Fruit fly (Drosophila melanogaster) whole organism, embryonic: ENCODE results near the gene CG8051.

Experiments
- Atf6 ChIP-seq: fragments of 200-800 bp; sonication (Bioruptor generic); IDR thresholded peaks from 2 replicates; pipeline ENCODE4 v1.3.6; 2022; ENCODE audit warnings: missing biosample characterization, missing genetic modification characterization
- Awh ChIP-seq: fragments of 200-800 bp; sonication (Bioruptor generic); IDR thresholded peaks from 2 replicates; pipeline ENCODE4, ENCODE4 v1.3.6; 2022; ENCODE audit warnings: missing biosample characterization, missing genetic modification characterization
- CG10209 ChIP-seq: fragments of 200-800 bp; sonication (Bioruptor generic); optimal IDR thresholded peaks from 3 replicates; lab custom pipeline; 2017; ENCODE audit warnings: missing biosample characterization, mild to moderate bottlenecking, missing genetic modification characterization, missing genetic modification reagents
- CG10366 ChIP-seq: fragments of 200-800 bp; sonication (Bioruptor generic); IDR thresholded peaks from 2 replicates; pipeline ENCODE4 v1.3.6; 2022; ENCODE audit warnings: missing biosample characterization, missing genetic modification characterization
- CG10431 ChIP-seq: fragments of 200-800 bp; sonication (Bioruptor generic); optimal IDR thresholded peaks from 3 replicates; lab custom pipeline; 2018; ENCODE audit warnings: missing biosample characterization, mild to moderate bottlenecking, missing genetic modification characterization
- CG10462 ChIP-seq: fragments of 200-800 bp; sonication (Bioruptor generic); optimal IDR thresholded peaks from 2 replicates; lab custom pipeline; 2016; ENCODE audit warnings: missing biosample characterization, missing genetic modification characterization
- CG10654 ChIP-seq: fragments of 200-800 bp; sonication (Bioruptor generic); optimal IDR thresholded peaks from 2 replicates; lab custom pipeline; 2016; ENCODE audit warnings: missing biosample characterization, missing genetic modification characterization
- CG11093 ChIP-seq: fragments of 200-800 bp; sonication (Bioruptor generic); IDR thresholded peaks from 3 replicates; pipeline ENCODE4 v1.3.6; 2022; ENCODE audit warnings: missing biosample characterization, missing genetic modification characterization
- CG11398 ChIP-seq: fragments of 200-800 bp; sonication (Bioruptor generic); optimal IDR thresholded peaks from 2 replicates; lab custom pipeline; 2016; ENCODE audit warnings: missing biosample characterization, missing genetic modification characterization
- CG12299 ChIP-seq: fragments of 200-800 bp; sonication (Bioruptor generic); optimal IDR thresholded peaks from 2 replicates; lab custom pipeline; 2018; ENCODE audit warnings: missing biosample characterization, mild to moderate bottlenecking, missing genetic modification characterization
- CG12769 ChIP-seq: fragments of 200-800 bp; sonication (Bioruptor generic); optimal IDR thresholded peaks from 2 replicates; lab custom pipeline; 2019; ENCODE audit warnings: missing biosample characterization, mild to moderate bottlenecking, missing genetic modification characterization, moderate library complexity
- CG13624 ChIP-seq: fragments of 200-800 bp; sonication (Bioruptor generic); optimal IDR thresholded peaks from 2 replicates; lab custom pipeline; 2016; ENCODE audit warnings: missing biosample characterization, missing genetic modification characterization
- CG13775 ChIP-seq: fragments of 200-800 bp; sonication (Bioruptor generic); optimal IDR thresholded peaks from 3 replicates; lab custom pipeline; 2017; ENCODE audit warnings: missing biosample characterization, mild to moderate bottlenecking, missing genetic modification characterization
- CG17385 ChIP-seq: fragments of 200-800 bp; sonication (Bioruptor generic); optimal IDR thresholded peaks from 3 replicates; lab custom pipeline; 2018; ENCODE audit warnings: missing biosample characterization, mild to moderate bottlenecking, missing genetic modification characterization
- CG17829 ChIP-seq: fragments of 200-800 bp; optimal IDR thresholded peaks from 2 replicates; lab custom pipeline; 2019; ENCODE audit warnings: missing biosample characterization, mild to moderate bottlenecking, missing genetic modification characterization, moderate library complexity
- CG2889 ChIP-seq: fragments of 200-800 bp; sonication (Bioruptor generic); IDR thresholded peaks from 3 replicates; pipeline ENCODE4 v1.3.6; 2022; ENCODE audit warnings: missing biosample characterization, missing genetic modification characterization
- CG33213 ChIP-seq: fragments of 200-800 bp; sonication (Bioruptor generic); optimal IDR thresholded peaks from 3 replicates; lab custom pipeline; 2016; ENCODE audit warnings: missing biosample characterization, missing genetic modification characterization
- CG4360 ChIP-seq: fragments of 200-800 bp; sonication (Bioruptor generic); IDR thresholded peaks from 2 replicates; pipeline ENCODE4 v1.3.6; 2022; ENCODE audit warnings: missing biosample characterization, missing genetic modification characterization
- CG6689 ChIP-seq: fragments of 200-800 bp; sonication (Bioruptor generic); IDR thresholded peaks from 2 replicates; pipeline ENCODE4 v1.3.6; 2022; ENCODE audit warnings: missing biosample characterization, missing genetic modification characterization
- CG7271 ChIP-seq: fragments of 200-800 bp; sonication (Bioruptor generic); optimal IDR thresholded peaks from 2 replicates; lab custom pipeline; 2018; ENCODE audit warnings: missing biosample characterization, mild to moderate bottlenecking, missing genetic modification characterization, moderate library complexity
- CG7839 ChIP-seq: fragments of 200-800 bp; sonication (Bioruptor generic); optimal IDR thresholded peaks from 3 replicates; lab custom pipeline; 2018; ENCODE audit warnings: missing biosample characterization, mild to moderate bottlenecking, missing genetic modification characterization, moderate library complexity
- CG8290 ChIP-seq, 3 experiments: fragments of 200-800 bp; sonication (Bioruptor generic); optimal IDR thresholded peaks; 2 replicates each; lab custom pipeline; 2016 to 2019; ENCODE audit warnings: missing biosample characterization in 3 of 3, missing genetic modification characterization in 3 of 3, mild to moderate bottlenecking in 2 of 3, moderate library complexity in 1 of 3
- CG8765 ChIP-seq: fragments of 200-800 bp; sonication (Bioruptor generic); IDR thresholded peaks from 2 replicates; pipeline ENCODE4 v1.3.6; 2022; ENCODE audit warnings: missing biosample characterization, missing genetic modification characterization
- Dek ChIP-seq: fragments of 200-800 bp; sonication (Bioruptor generic); optimal IDR thresholded peaks from 3 replicates; lab custom pipeline; 2019; ENCODE audit warnings: missing biosample characterization, mild to moderate bottlenecking, missing genetic modification characterization, moderate library complexity
- Drgx ChIP-seq: fragments of 200-800 bp; sonication (Bioruptor generic); IDR thresholded peaks from 2 replicates; pipeline ENCODE4 v1.3.6; 2022; ENCODE audit warnings: missing biosample characterization, missing genetic modification characterization
- E2f1 ChIP-seq: fragments of 200-800 bp; sonication (Bioruptor generic); IDR thresholded peaks from 2 replicates; pipeline ENCODE4 v1.3.6; 2022; ENCODE audit warnings: missing biosample characterization, missing genetic modification characterization
- Ets97D ChIP-seq: fragments of 200-800 bp; sonication (Bioruptor generic); optimal IDR thresholded peaks from 3 replicates; lab custom pipeline; 2016; ENCODE audit warnings: missing biosample characterization, missing genetic modification characterization
- HHEX ChIP-seq: fragments of 200-800 bp; sonication (Bioruptor generic); optimal IDR thresholded peaks from 3 replicates; lab custom pipeline; 2017; ENCODE audit warnings: missing biosample characterization, mild to moderate bottlenecking, missing genetic modification characterization, missing genetic modification reagents
- HLH3B ChIP-seq: fragments of 200-800 bp; sonication (Bioruptor generic); IDR thresholded peaks from 2 replicates; pipeline ENCODE4 v1.3.6; 2022; ENCODE audit warnings: missing biosample characterization, missing genetic modification characterization
- Hmr ChIP-seq: fragments of 200-800 bp; sonication (Bioruptor generic); optimal IDR thresholded peaks from 3 replicates; lab custom pipeline; 2017; ENCODE audit warnings: mild to moderate bottlenecking, missing biosample characterization, missing genetic modification reagents, missing genetic modification characterization
- Med ChIP-seq: fragments of 200-800 bp; sonication (Bioruptor generic); peaks from one replicate; lab custom pipeline; 2016; ENCODE audit warnings: missing biosample characterization, missing genetic modification characterization, mild to moderate bottlenecking, inconsistent platforms, moderate library complexity
- Mrtf ChIP-seq: fragments of 200-800 bp; sonication (Bioruptor generic); IDR thresholded peaks from 3 replicates; pipeline ENCODE4 v1.3.6; 2022; ENCODE audit warnings: missing biosample characterization, missing genetic modification characterization
- Nf-YC ChIP-seq: fragments of 200-800 bp; optimal IDR thresholded peaks from 3 replicates; lab custom pipeline; 2019; ENCODE audit warnings: missing biosample characterization, mild to moderate bottlenecking, missing genetic modification characterization, moderate library complexity
- Sry-β ChIP-seq: fragments of 200-800 bp; sonication (Bioruptor generic); optimal IDR thresholded peaks from 2 replicates; lab custom pipeline; 2018; ENCODE audit warnings: missing biosample characterization, mild to moderate bottlenecking, missing genetic modification characterization, moderate library complexity
- Ssrp ChIP-seq: fragments of 200-800 bp; sonication (Bioruptor generic); optimal IDR thresholded peaks from 2 replicates; lab custom pipeline; 2018; ENCODE audit warnings: missing biosample characterization, mild to moderate bottlenecking, missing genetic modification characterization, moderate library complexity
- Xrp1 ChIP-seq: fragments of 200-800 bp; sonication (Bioruptor generic); IDR thresholded peaks from 2 replicates; pipeline ENCODE4 v1.3.6; 2022; ENCODE audit warnings: missing biosample characterization, missing genetic modification characterization
- ara ChIP-seq: fragments of 200-800 bp; sonication (Bioruptor generic); IDR thresholded peaks from 2 replicates; pipeline ENCODE4 v1.3.6; 2022; ENCODE audit warnings: missing biosample characterization, missing genetic modification characterization
- bab2 ChIP-seq: fragments of 200-800 bp; sonication (Bioruptor generic); optimal IDR thresholded peaks from 2 replicates; lab custom pipeline; 2016; ENCODE audit warnings: missing biosample characterization, missing genetic modification characterization
- en ChIP-seq: fragments of 200-800 bp; sonication (Bioruptor generic); optimal IDR thresholded peaks from 2 replicates; lab custom pipeline; 2016; ENCODE audit warnings: missing biosample characterization, missing genetic modification characterization
- fu2 ChIP-seq: fragments of 200-800 bp; sonication (Bioruptor generic); optimal IDR thresholded peaks from 2 replicates; lab custom pipeline; 2016; ENCODE audit warnings: missing biosample characterization, missing genetic modification characterization
- grau ChIP-seq: fragments of 200-800 bp; optimal IDR thresholded peaks from 3 replicates; lab custom pipeline; 2019; ENCODE audit warnings: missing biosample characterization, mild to moderate bottlenecking, missing genetic modification characterization, moderate library complexity
- gsb ChIP-seq: fragments of 200-800 bp; sonication (Bioruptor generic); IDR thresholded peaks from 2 replicates; pipeline ENCODE4 v1.3.6; 2022; ENCODE audit warnings: missing biosample characterization, missing genetic modification characterization
- lov ChIP-seq, 2 experiments: fragments of 200-800 bp in 1 of 2; fragments of >200 bp in 1 of 2; sonication (Bioruptor generic) in 1 of 2; IDR thresholded peaks in 1 of 2; optimal IDR thresholded peaks in 1 of 2; 2 replicates in 1 of 2; 3 replicates in 1 of 2; pipeline versions ENCODE4 v1.3.6 to Lab custom; 2017 to 2022; ENCODE audit warnings: missing biosample characterization in 1 of 2, missing genetic modification characterization in 1 of 2
- onecut ChIP-seq: fragments of 200-800 bp; sonication (Bioruptor generic); IDR thresholded peaks from 2 replicates; pipeline ENCODE4 v1.3.6; 2022; ENCODE audit warnings: missing biosample characterization, missing genetic modification characterization
- row ChIP-seq: fragments of 200-800 bp; sonication (Bioruptor generic); IDR thresholded peaks from 3 replicates; pipeline ENCODE4 v1.3.6; 2022; ENCODE audit warnings: missing biosample characterization, missing genetic modification characterization
- sens-2 ChIP-seq: fragments of 200-800 bp; sonication (Bioruptor generic); IDR thresholded peaks from 2 replicates; pipeline ENCODE4 v1.3.6; 2022; ENCODE audit warnings: missing biosample characterization, missing genetic modification characterization
- tgo ChIP-seq: fragments of 200-800 bp; sonication (Bioruptor generic); IDR thresholded peaks from 3 replicates; pipeline ENCODE4 v1.3.6; 2022; ENCODE audit warnings: missing biosample characterization, missing genetic modification characterization
- tna ChIP-seq: fragments of 200-800 bp; sonication (Bioruptor generic); IDR thresholded peaks from 2 replicates; pipeline ENCODE4 v1.3.6; 2022; ENCODE audit warnings: missing biosample characterization, missing genetic modification characterization; ENCODE audit not compliant: partially characterized antibody
- vvl ChIP-seq: fragments of 200-800 bp; sonication (Bioruptor generic); IDR thresholded peaks from 2 replicates; pipeline ENCODE4 v1.3.6; 2022; ENCODE audit warnings: missing biosample characterization, missing genetic modification characterization
- zfh1 ChIP-seq: fragments of 200-800 bp; sonication (Bioruptor generic); IDR thresholded peaks from 3 replicates; pipeline ENCODE4 v1.3.6; 2022; ENCODE audit warnings: missing biosample characterization, missing genetic modification characterization

Gene CG8051

dm6 chrX:19298785-19299114, 9.0 kb downstream of the CG8051 start (continued):
- TF ChIP-seq en (GFP tag; lab: Kevin White, UChicago) = no peak
- peak; percentile 12 for TF ChIP-seq CG13624 (GFP tag; lab: Kevin White, UChicago)
- TF ChIP-seq CG17385 (GFP tag; lab: Kevin White, UChicago) = peak; percentile 12
- TF ChIP-seq CG7839 (tag; lab: Kevin White, UChicago) = peak; percentile 52
- TF ChIP-seq CG11093 (GFP tag; lab: Robert Waterston, UW) = peak; percentile 46; the same call in 1 of the 3 replicates
- TF ChIP-seq row (GFP tag; lab: Robert Waterston, UW) = peak; percentile 75
- TF ChIP-seq CG12299 = no peak
- no peak for TF ChIP-seq CG7271
- peak; percentile 38 for TF ChIP-seq Dek (tag; lab: Kevin White, UChicago)
- peak; percentile 39 for TF ChIP-seq onecut (GFP tag; lab: Robert Waterston, UW)
- peak; percentile 66 for TF ChIP-seq Awh (GFP tag; lab: Robert Waterston, UW)
- peak; percentile 24 for TF ChIP-seq Ssrp
- TF ChIP-seq tgo (GFP tag; lab: Robert Waterston, UW) = peak; percentile 30; the same call in 1 of the 3 replicates
- peak; percentile 54 for TF ChIP-seq ara (GFP tag; lab: Robert Waterston, UW)
- TF ChIP-seq CG33213 (GFP tag; lab: Kevin White, UChicago) = peak; percentile 16
- peak; percentile 46 for TF ChIP-seq Atf6 (GFP tag; lab: Robert Waterston, UW)
- peak; percentile 74 for TF ChIP-seq Xrp1 (GFP tag; lab: Robert Waterston, UW)
- TF ChIP-seq CG4360 (GFP tag; lab: Robert Waterston, UW) = 0 out of 2 replicates have a peak, but pooled peaks have one; percentile 11
- no peak for TF ChIP-seq Sry-β (GFP tag; lab: Kevin White, UChicago)
- TF ChIP-seq CG10209 = peak; percentile 35
- TF ChIP-seq HHEX = no peak
- TF ChIP-seq sens-2 (GFP tag; lab: Robert Waterston, UW) = peak; percentile 24; the same call in 1 of the 2 replicates
- TF ChIP-seq grau (tag; lab: Kevin White, UChicago) = peak; percentile 98
- TF ChIP-seq vvl (GFP tag; lab: Robert Waterston, UW) = peak; percentile 81
- TF ChIP-seq CG10431 (GFP tag; lab: Kevin White, UChicago) = no peak
- TF ChIP-seq CG13775 (GFP tag; lab: Kevin White, UChicago) = peak; percentile 23
- no peak for TF ChIP-seq CG11398 (GFP tag; lab: Kevin White, UChicago)
- peak; percentile 55 for TF ChIP-seq CG17829 (tag; lab: Kevin White, UChicago)
- TF ChIP-seq E2f1 (GFP tag; lab: Robert Waterston, UW) = peak; percentile 61
- TF ChIP-seq zfh1 (GFP tag; lab: Robert Waterston, UW) = peak; percentile 82
- 0 out of 2 replicates have a peak, but pooled peaks have one; percentile 25 for TF ChIP-seq gsb (GFP tag; lab: Robert Waterston, UW)
- TF ChIP-seq Med (GFP tag; lab: Kevin White, UChicago) = peak; percentile 91
- TF ChIP-seq Nf-YC (tag; lab: Kevin White, UChicago) = no peak
- TF ChIP-seq Drgx (GFP tag; lab: Robert Waterston, UW) = peak; percentile 59; the same call in 1 of the 2 replicates
- 0 out of 2 replicates have a peak, but pooled peaks have one; percentile 24 for TF ChIP-seq CG8765 (GFP tag; lab: Robert Waterston, UW)
- peak; percentile 54; the same call in 1 of the 2 replicates for TF ChIP-seq HLH3B (GFP tag; lab: Robert Waterston, UW)
- peak; percentile 70 for TF ChIP-seq CG10366
- no peak for TF ChIP-seq fu2 (GFP tag; lab: Kevin White, UChicago)
- no peak for TF ChIP-seq CG10462
- TF ChIP-seq Hmr (GFP tag; lab: Kevin White, UChicago) = peak; percentile 11
- no peak for TF ChIP-seq tna (GFP tag; lab: Robert Waterston, UW)
- TF ChIP-seq CG8290 (GFP tag; optimal IDR thresholded peaks at IDR 0.05; lab: Kevin White, UChicago) = no peak
- peak in 1 of 2 experiments; percentile 2 for TF ChIP-seq CG8290 (tag; optimal IDR thresholded peaks at IDR 0.05; lab: Kevin White, UChicago)
- peak; percentile 36 for TF ChIP-seq bab2 (GFP tag; lab: Kevin White, UChicago)
- peak; percentile 17 for TF ChIP-seq CG12769 (tag; lab: Kevin White, UChicago)
- no peak for TF ChIP-seq lov (optimal IDR thresholded peaks at IDR 0.05; lab: Kevin White, UChicago)
- TF ChIP-seq lov (GFP tag; IDR thresholded peaks at IDR 0.05; lab: Robert Waterston, UW) = peak; percentile 60; the same call in 1 of the 3 replicates
- no peak for TF ChIP-seq CG10654 (GFP tag; lab: Kevin White, UChicago)
- TF ChIP-seq Ets97D (GFP tag; lab: Kevin White, UChicago) = no peak
- TF ChIP-seq CG6689 (GFP tag; lab: Robert Waterston, UW) = peak; percentile 48; the same call in 1 of the 2 replicates
- no peak for TF ChIP-seq CG2889
- TF ChIP-seq Mrtf (GFP tag; lab: Robert Waterston, UW) = 0 out of 3 replicates have a peak, but pooled peaks have one; percentile 50
